Worm (Caenorhabditis elegans) whole organism, L4/young adult: ENCODE measurements around the gene C08G9.1.

Experiments used
- W03F9.2 ChIP-seq: fragments of 150-350 bp; optimal IDR thresholded peaks from 2 replicates; lab custom pipeline; 2014; ENCODE audit warnings: missing biosample characterization, missing genetic modification characterization
- dao-5 ChIP-seq: sonication (generic microtip); optimal IDR thresholded peaks from 2 replicates; lab custom pipeline; 2016; ENCODE audit warnings: missing genotype, missing genetic modification characterization, moderate library complexity, missing compliant biosample characterization
- him-1 ChIP-seq: sonication (generic microtip); optimal IDR thresholded peaks from 2 replicates; lab custom pipeline; 2016; ENCODE audit warnings: missing genotype, missing genetic modification reagents, missing genetic modification characterization, missing compliant biosample characterization

C08G9.1 gene

DNA sequence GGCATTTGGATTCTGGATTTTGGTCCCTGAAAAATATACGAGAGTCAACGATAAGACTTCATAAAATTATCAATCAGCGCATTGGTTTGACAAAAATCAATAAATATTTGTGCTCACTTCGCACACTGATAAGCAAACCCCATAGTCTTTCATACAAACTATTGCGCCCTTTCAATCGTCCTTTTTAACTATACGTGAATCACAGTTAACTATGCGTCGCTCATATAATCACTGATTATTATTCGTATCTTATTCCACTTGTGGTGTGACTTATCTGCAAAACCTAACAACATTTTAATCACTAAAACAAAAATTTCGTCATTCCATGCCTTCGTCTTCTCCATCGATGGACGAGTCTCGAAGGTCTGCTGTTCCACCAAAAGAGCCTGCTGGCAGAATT is 52.3 kb downstream of the C08G9.1 start, which contains the start of gene nhr-8:
Gene nhr-8 (plus strand): TSS at position 160 of the 400 bp plus-strand sequence.
- TF ChIP-seq W03F9.2 (tag; lab: Kevin White, UChicago) (no peak), dao-5 (tag; lab: Kevin White, UChicago) (no peak), him-1 (tag; lab: Kevin White, UChicago) (no peak)

DNA sequence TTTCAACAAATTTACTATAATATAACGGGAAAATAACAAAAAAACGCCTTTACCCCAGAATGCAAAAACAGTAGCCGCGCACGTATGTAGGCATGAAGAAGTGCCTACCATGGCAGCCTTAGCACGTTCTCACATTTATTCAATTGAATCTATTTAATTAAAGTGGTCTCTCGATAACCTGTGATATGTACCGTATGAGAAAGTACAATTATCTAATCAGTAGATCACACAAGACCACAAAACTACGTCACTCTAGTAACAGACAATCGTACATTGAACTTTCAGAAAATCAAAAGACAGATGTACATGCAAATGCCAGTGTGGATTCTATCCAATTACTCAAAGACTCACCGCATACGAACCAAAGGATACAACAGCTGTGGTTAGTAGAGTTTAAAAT is 53.7 kb downstream of the C08G9.1 start:
- no peak for TF ChIP-seq dao-5 (tag; lab: Kevin White, UChicago)
